Worm (Caenorhabditis elegans): ENCODE results near the gene srlf-23.

DNA sequence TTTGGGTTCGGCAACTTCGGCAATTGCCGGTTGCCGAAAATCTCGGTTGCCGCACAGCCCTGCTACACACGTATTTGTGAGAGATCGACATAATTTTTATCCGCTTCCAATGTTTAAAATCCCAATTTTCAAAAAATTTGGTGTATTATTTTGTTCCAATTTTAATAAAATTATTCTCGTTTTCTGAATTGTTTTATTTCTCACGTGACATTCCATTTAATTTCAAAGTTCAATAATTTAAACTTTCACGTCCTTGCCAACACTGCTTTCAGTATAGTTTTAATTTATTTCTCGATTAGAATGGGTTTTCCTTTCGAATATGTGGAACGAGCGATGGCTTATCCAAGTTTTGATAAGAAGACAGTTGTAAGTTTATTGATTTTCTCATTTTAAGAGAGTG, 36.8 kb downstream of the srlf-23 start, which contains the start of gene K09C6.2:
- TF ChIP-seq nhr-48 (tag; optimal IDR thresholded peaks at IDR 0.05): no peak
- TF ChIP-seq hlh-30 (tag; optimal IDR thresholded peaks at IDR 0.05; ENCODE audit: insufficient read depth): no peak
- TF ChIP-seq mdl-1 (tag; optimal IDR thresholded peaks at IDR 0.05): no peak
